Fruit fly (Drosophila melanogaster) whole organism, embryonic: ENCODE results near the gene CAH6.

Source experiments
- CG11085 ChIP-seq: fragments of 200-800 bp; sonication (Bioruptor generic); IDR thresholded peaks from 2 replicates; pipeline ENCODE4 v1.3.6; 2022; ENCODE audit warnings: missing biosample characterization, missing genetic modification characterization
- CG8765 ChIP-seq: fragments of 200-800 bp; sonication (Bioruptor generic); IDR thresholded peaks from 2 replicates; pipeline ENCODE4 v1.3.6; 2022; ENCODE audit warnings: missing biosample characterization, missing genetic modification characterization
- dati ChIP-seq: fragments of 200-800 bp; sonication (Bioruptor generic); IDR thresholded peaks from 2 replicates; pipeline ENCODE4 v1.3.6; 2022; ENCODE audit warnings: missing biosample characterization, missing genetic modification characterization
- h ChIP-seq: fragments of >200 bp; optimal IDR thresholded peaks from 2 replicates; lab custom pipeline; 2017
- sisA ChIP-seq: fragments of 200-800 bp; sonication (Bioruptor generic); IDR thresholded peaks from 2 replicates; pipeline ENCODE4 v1.3.6; 2022; ENCODE audit warnings: missing biosample characterization, missing genetic modification characterization
- tx ChIP-seq: fragments of 200-800 bp; sonication (Bioruptor generic); optimal IDR thresholded peaks from 2 replicates; lab custom pipeline; 2016; ENCODE audit warnings: missing biosample characterization, missing genetic modification characterization
- yki ChIP-seq: fragments of >200 bp; optimal IDR thresholded peaks from 3 replicates; lab custom pipeline; 2018

dm6 chr3R:31223971-31224860, 33.2 kb upstream of the CAH6 start:
- TF ChIP-seq CG11085 (GFP tag; lab: Robert Waterston, UW) (no peak), dati (GFP tag; lab: Robert Waterston, UW) (no peak), sisA (GFP tag; lab: Robert Waterston, UW) (no peak), h (lab: Kevin White, UChicago) (no peak), yki (lab: Kevin White, UChicago) (no peak), tx (GFP tag; lab: Kevin White, UChicago) (no peak), CG8765 (GFP tag; lab: Robert Waterston, UW) (no peak)
